Worm (Caenorhabditis elegans) whole organism, early embryonic: Measurements from ENCODE around the gene ndus-8.

Source experiments
- ama-1 ChIP-seq: fragments of 150-350 bp; optimal IDR thresholded peaks from 2 replicates; lab custom pipeline; 2014
- ets-7 ChIP-seq: sonication (generic microtip); optimal IDR thresholded peaks from 2 replicates; lab custom pipeline; 2016; ENCODE audit warnings: missing genotype, missing genetic modification characterization, missing compliant biosample characterization
- flt-1 ChIP-seq: fragments of 200-800 bp; sonication (Bioruptor generic); IDR thresholded peaks from 2 replicates; pipeline ENCODE4 v1.3.6; 2022; ENCODE audit warnings: missing genetic modification characterization, missing compliant biosample characterization
- hmbx-1 ChIP-seq: sonication (generic microtip); optimal IDR thresholded peaks from 2 replicates; lab custom pipeline; 2016; ENCODE audit warnings: mild to moderate bottlenecking, missing genetic modification characterization, missing compliant biosample characterization
- hmg-4 ChIP-seq: fragments of 200-800 bp; sonication (Bioruptor generic); optimal IDR thresholded peaks from 2 replicates; lab custom pipeline; 2018; ENCODE audit warnings: mild to moderate bottlenecking, missing genetic modification characterization, missing compliant biosample characterization
- sea-1 ChIP-seq: fragments of 200-800 bp; sonication (Bioruptor generic); conservative IDR thresholded peaks from 2 replicates; pipeline ENCODE4 v1.3.6; 2022; ENCODE audit warnings: missing genetic modification characterization, missing compliant biosample characterization
- tbx-11 ChIP-seq: fragments of 200-800 bp; sonication (Bioruptor generic); IDR thresholded peaks from 2 replicates; pipeline ENCODE4 v1.3.6; 2022; ENCODE audit warnings: missing genetic modification characterization, missing compliant biosample characterization
- tra-4 ChIP-seq: sonication (generic microtip); optimal IDR thresholded peaks from 2 replicates; lab custom pipeline; 2017; ENCODE audit warnings: missing genetic modification characterization, missing compliant biosample characterization

ce11 chrIII:7247740-7248139, 13.7 kb upstream of the ndus-8 start, which contains the start of gene zmp-6:
- TF ChIP-seq ets-7 (tag; lab: Kevin White, UChicago) (no peak), hmbx-1 (tag; lab: Kevin White, UChicago) (no peak), ama-1 (no peak), tra-4 (no peak), sea-1 (GFP tag; lab: Robert Waterston, UW) (no peak), flt-1 (GFP tag; lab: Robert Waterston, UW) (no peak), tbx-11 (GFP tag; lab: Robert Waterston, UW) (no peak), hmg-4 (no peak)
